Fruit fly (Drosophila melanogaster) whole organism, embryonic: ENCODE measurements around the gene CG7924.

Experiments
- Eip74EF ChIP-seq, 2 experiments: fragments of 200-800 bp in 1 of 2; fragments of >200 bp in 1 of 2; sonication (Bioruptor generic) in 1 of 2; optimal IDR thresholded peaks; 2 replicates each; lab custom pipeline; 2017 to 2019; ENCODE audit warnings: missing biosample characterization in 2 of 2, missing genetic modification characterization in 2 of 2, mild to moderate bottlenecking in 1 of 2, moderate library complexity in 1 of 2
- zen2 ChIP-seq: fragments of 200-800 bp; sonication (Bioruptor generic); IDR thresholded peaks from 3 replicates; pipeline ENCODE4 v1.3.6; 2022; ENCODE audit warnings: missing biosample characterization, missing genetic modification characterization; ENCODE audit not compliant: partially characterized antibody

The CG7924 gene

dm6 chr3L:14282139-14282538 lies 48.9 kb downstream of the CG7924 start (continued):
- TF ChIP-seq zen2 (no peak), Eip74EF (GFP tag; optimal IDR thresholded peaks at IDR 0.05; lab: Kevin White, UChicago) (no peak)
- TF ChIP-seq, all 482 proteins: peak for 7
